Fruit fly (Drosophila melanogaster): ENCODE measurements around the gene GstZ2.

The GstZ2 gene

DNA sequence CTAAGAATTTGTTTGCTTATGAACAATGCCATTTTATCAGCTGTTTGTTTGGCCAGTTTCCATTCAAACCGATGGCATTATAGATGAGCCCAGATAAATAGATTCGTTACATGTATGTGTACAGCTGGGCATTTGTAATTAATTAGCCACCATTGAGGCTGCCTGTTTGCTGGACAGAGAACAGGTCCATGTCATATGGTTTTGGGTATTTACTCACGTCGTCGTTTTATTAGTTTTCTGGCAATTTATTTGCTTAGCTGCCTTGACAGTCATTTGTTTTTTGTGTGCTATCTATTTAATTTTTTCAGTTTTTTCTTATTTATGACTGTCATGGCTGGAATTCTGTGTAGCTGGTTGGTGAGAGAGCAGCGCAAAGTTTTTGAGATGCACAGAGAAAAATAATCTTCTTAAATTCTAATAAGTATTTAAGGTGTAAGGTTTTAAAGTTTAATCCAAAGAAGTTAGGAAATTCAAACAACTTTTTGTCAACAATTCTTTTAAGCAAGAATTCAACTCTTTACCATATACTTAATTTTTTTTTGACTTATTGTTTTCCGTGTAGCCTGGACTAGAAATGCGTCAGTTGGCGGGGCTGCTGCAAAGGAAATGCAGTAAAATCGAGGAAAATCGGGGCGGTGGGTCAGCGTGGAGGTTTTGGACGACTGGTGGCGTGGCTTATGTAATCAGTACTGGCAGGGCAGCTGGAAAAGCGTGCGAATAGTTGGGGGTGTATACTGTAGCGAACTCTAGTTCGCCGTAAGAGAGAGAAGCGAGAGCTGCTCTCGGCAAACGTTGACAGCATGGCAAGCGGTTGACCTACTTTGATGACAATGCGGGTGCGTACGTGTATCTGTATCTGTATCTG lies 25.7 kb downstream of the GstZ2 start (continued):
- peak; percentile 50 for TF ChIP-seq Spps (tag; optimal IDR thresholded peaks at IDR 0.05)
- TF ChIP-seq CG12299 (tag; optimal IDR thresholded peaks at IDR 0.05), result peak; percentile 82
- TF ChIP-seq ftz-f1 (GFP tag; optimal IDR thresholded peaks at IDR 0.05), result no peak
- TF ChIP-seq p53 (GFP tag; optimal IDR thresholded peaks at IDR 0.05), result peak; percentile 69
- TF ChIP-seq ara (GFP tag; IDR thresholded peaks at IDR 0.05), result peak; percentile 68
- peak; percentile 85 for TF ChIP-seq CG18262 (tag; optimal IDR thresholded peaks at IDR 0.05)
- peak; percentile 82 for TF ChIP-seq CG11456 (GFP tag; IDR thresholded peaks at IDR 0.05)
- no peak for TF ChIP-seq tll (GFP tag; optimal IDR thresholded peaks at IDR 0.05)
- peak; percentile 38 for TF ChIP-seq CG3838 (GFP tag; optimal IDR thresholded peaks at IDR 0.05)
- TF ChIP-seq E2f2 (GFP tag; IDR thresholded peaks at IDR 0.05), result peak; percentile 74
- no peak for TF ChIP-seq Dref (GFP tag; IDR thresholded peaks at IDR 0.05)
- TF ChIP-seq sr (GFP tag; IDR thresholded peaks at IDR 0.05), result 0 out of 3 replicates have a peak, but pooled peaks have one; percentile 32
- TF ChIP-seq Ada2b (GFP tag; IDR thresholded peaks at IDR 0.05), result peak; percentile 92
- no peak for TF ChIP-seq pros (GFP tag; optimal IDR thresholded peaks at IDR 0.05)
- TF ChIP-seq CG17829 (tag; optimal IDR thresholded peaks at IDR 0.05), result peak; percentile 83
- TF ChIP-seq B-H1 (GFP tag; IDR thresholded peaks at IDR 0.05), result peak; percentile 88; the same call in 2 of the 3 replicates
- peak; percentile 47 for TF ChIP-seq Sry-δ (GFP tag; optimal IDR thresholded peaks at IDR 0.05)
- peak; percentile 87 for TF ChIP-seq fd96Cb (tag; optimal IDR thresholded peaks at IDR 0.05)
- TF ChIP-seq CG13424 (tag; optimal IDR thresholded peaks at IDR 0.05), result peak; percentile 87
- peak; percentile 97 for TF ChIP-seq sens (GFP tag)
- peak; percentile 69 for TF ChIP-seq CG15601 (tag; optimal IDR thresholded peaks at IDR 0.05)
- peak; percentile 40 for TF ChIP-seq Mes4 (GFP tag; optimal IDR thresholded peaks at IDR 0.05)
- peak; percentile 82 for TF ChIP-seq pho (GFP tag; optimal IDR thresholded peaks at IDR 0.05)
- TF ChIP-seq gcm (GFP tag; optimal IDR thresholded peaks at IDR 0.05), result peak; percentile 76
- peak; percentile 64 for TF ChIP-seq CG17568 (GFP tag; optimal IDR thresholded peaks at IDR 0.05)
- no peak for TF ChIP-seq ems (GFP tag; optimal IDR thresholded peaks at IDR 0.05)
- peak; percentile 80 for TF ChIP-seq CG12155 (GFP tag; optimal IDR thresholded peaks at IDR 0.05)
- peak; percentile 85 for TF ChIP-seq caup (GFP tag; optimal IDR thresholded peaks at IDR 0.05; ENCODE audit: severe bottlenecking)
- no peak for TF ChIP-seq amos (GFP tag; IDR thresholded peaks at IDR 0.05; ENCODE audit: partially characterized antibody)
- TF ChIP-seq dati (GFP tag; IDR thresholded peaks at IDR 0.05), result peak; percentile 71; the same call in 1 of the 2 replicates
- peak; percentile 86 for TF ChIP-seq CG4424 (GFP tag; optimal IDR thresholded peaks at IDR 0.05)
- TF ChIP-seq CG8089 (GFP tag; optimal IDR thresholded peaks at IDR 0.05), result peak; percentile 69
- TF ChIP-seq jigr1 (GFP tag; IDR thresholded peaks at IDR 0.05), result peak; percentile 53; the same call in 1 of the 3 replicates
- peak; percentile 82 for TF ChIP-seq CG16863 (GFP tag; optimal IDR thresholded peaks at IDR 0.05)
- TF ChIP-seq Abd-B (GFP tag; optimal IDR thresholded peaks at IDR 0.05), result peak; percentile 77
- peak; percentile 63 for TF ChIP-seq vfl (GFP tag; optimal IDR thresholded peaks at IDR 0.05)
- TF ChIP-seq disco-r (GFP tag; optimal IDR thresholded peaks at IDR 0.05), result peak; percentile 56
- TF ChIP-seq Aef1 (GFP tag; IDR thresholded peaks at IDR 0.05), result peak; percentile 51
- peak; percentile 41 for TF ChIP-seq en (GFP tag; optimal IDR thresholded peaks at IDR 0.05)
- 0 out of 2 replicates have a peak, but pooled peaks have one; percentile 10 for TF ChIP-seq ham (GFP tag; IDR thresholded peaks at IDR 0.05)
- peak; percentile 75 for TF ChIP-seq CG11723 (GFP tag; optimal IDR thresholded peaks at IDR 0.05)
- TF ChIP-seq fu2 (GFP tag; optimal IDR thresholded peaks at IDR 0.05), result peak; percentile 74
- no peak for TF ChIP-seq Scr (GFP tag; IDR thresholded peaks at IDR 0.05; ENCODE audit: partially characterized antibody)
- TF ChIP-seq esg (GFP tag; conservative IDR thresholded peaks at IDR 0.05), result peak; percentile 83
- TF ChIP-seq Fer3 (tag; optimal IDR thresholded peaks at IDR 0.05), result peak; percentile 87
- peak; percentile 62 for TF ChIP-seq Rx (GFP tag; IDR thresholded peaks at IDR 0.05)
- no peak for TF ChIP-seq corto (GFP tag; optimal IDR thresholded peaks at IDR 0.05)
- TF ChIP-seq sim (GFP tag; IDR thresholded peaks at IDR 0.05), result peak; percentile 57; the same call in 1 of the 2 replicates
- peak; percentile 93 for TF ChIP-seq Sox102F (GFP tag; optimal IDR thresholded peaks at IDR 0.05)
